Fruit fly (Drosophila melanogaster) whole organism, embryonic: ENCODE results near the gene lectin-21Cb.

Source experiments
- CG11247 ChIP-seq: fragments of 200-800 bp; sonication (Bioruptor generic); IDR thresholded peaks from 2 replicates; pipeline ENCODE4 v1.3.6; 2022; ENCODE audit warnings: missing biosample characterization, missing genetic modification characterization
- CG11504 ChIP-seq: fragments of 200-800 bp; sonication (Bioruptor generic); optimal IDR thresholded peaks from 3 replicates; lab custom pipeline; 2019; ENCODE audit warnings: missing biosample characterization, mild to moderate bottlenecking, missing genetic modification characterization, moderate library complexity
- CG13123 ChIP-seq: fragments of 200-800 bp; sonication (Bioruptor generic); optimal IDR thresholded peaks from 2 replicates; lab custom pipeline; 2016; ENCODE audit warnings: missing biosample characterization, missing genetic modification characterization
- CG13424 ChIP-seq: fragments of 200-800 bp; sonication (Bioruptor generic); optimal IDR thresholded peaks from 2 replicates; lab custom pipeline; 2019; ENCODE audit warnings: missing biosample characterization, mild to moderate bottlenecking, missing genetic modification characterization, moderate library complexity
- CG15011 ChIP-seq: fragments of 200-800 bp; sonication (Bioruptor generic); optimal IDR thresholded peaks from 3 replicates; lab custom pipeline; 2018; ENCODE audit warnings: missing biosample characterization, mild to moderate bottlenecking, missing genetic modification characterization
- CG16813 ChIP-seq: fragments of 200-800 bp; sonication (Bioruptor generic); IDR thresholded peaks from 3 replicates; pipeline ENCODE4 v1.3.6; 2022; ENCODE audit warnings: missing biosample characterization, missing genetic modification characterization; ENCODE audit not compliant: partially characterized antibody
- CG17361 ChIP-seq: fragments of 200-800 bp; sonication (Bioruptor generic); IDR thresholded peaks from 3 replicates; pipeline ENCODE4 v1.3.6; 2022; ENCODE audit warnings: missing biosample characterization, missing genetic modification characterization
- CG17385 ChIP-seq: fragments of 200-800 bp; sonication (Bioruptor generic); optimal IDR thresholded peaks from 3 replicates; lab custom pipeline; 2018; ENCODE audit warnings: missing biosample characterization, mild to moderate bottlenecking, missing genetic modification characterization
- CG18262 ChIP-seq: fragments of 200-800 bp; optimal IDR thresholded peaks from 3 replicates; lab custom pipeline; 2019; ENCODE audit warnings: missing biosample characterization, mild to moderate bottlenecking, missing genetic modification characterization, moderate library complexity
- CG2129 ChIP-seq: fragments of 200-800 bp; sonication (Bioruptor generic); IDR thresholded peaks from 2 replicates; pipeline ENCODE4 v1.3.6; 2022; ENCODE audit warnings: missing biosample characterization, missing genetic modification characterization; ENCODE audit not compliant: partially characterized antibody
- CG3065 ChIP-seq: fragments of 200-800 bp; sonication (Bioruptor generic); optimal IDR thresholded peaks from 2 replicates; lab custom pipeline; 2016; ENCODE audit warnings: missing biosample characterization, missing genetic modification characterization
- CG34422 ChIP-seq: fragments of 200-800 bp; sonication (Bioruptor generic); IDR thresholded peaks from 3 replicates; pipeline ENCODE4 v1.3.6; 2022; ENCODE audit warnings: missing biosample characterization, missing genetic modification characterization
- CG3847 ChIP-seq: fragments of 200-800 bp; sonication (Bioruptor generic); IDR thresholded peaks from 2 replicates; pipeline ENCODE4 v1.3.6; 2022; ENCODE audit warnings: missing biosample characterization, missing genetic modification characterization
- CG3995 ChIP-seq: fragments of 200-800 bp; sonication (Bioruptor generic); optimal IDR thresholded peaks from 3 replicates; lab custom pipeline; 2016; ENCODE audit warnings: missing biosample characterization, missing genetic modification characterization
- CG4404 ChIP-seq: fragments of 200-800 bp; sonication (Bioruptor generic); IDR thresholded peaks from 2 replicates; pipeline ENCODE4 v1.3.6; 2022; ENCODE audit warnings: missing biosample characterization, missing genetic modification characterization
- CG4730 ChIP-seq: fragments of 200-800 bp; sonication (Bioruptor generic); IDR thresholded peaks from 2 replicates; pipeline ENCODE4 v1.3.6; 2022; ENCODE audit warnings: missing biosample characterization, missing genetic modification characterization
- CG5180 ChIP-seq: fragments of 200-800 bp; sonication (Bioruptor generic); optimal IDR thresholded peaks from 3 replicates; lab custom pipeline; 2017; ENCODE audit warnings: missing biosample characterization, missing genetic modification characterization, mild to moderate bottlenecking, moderate library complexity, missing genetic modification reagents
- CG6813 ChIP-seq: fragments of 200-800 bp; sonication (Bioruptor generic); optimal IDR thresholded peaks from 2 replicates; lab custom pipeline; 2017; ENCODE audit warnings: missing biosample characterization, missing genetic modification characterization, mild to moderate bottlenecking, moderate library complexity, missing genetic modification reagents
- CG6854 ChIP-seq: fragments of 200-800 bp; sonication (Bioruptor generic); optimal IDR thresholded peaks from 3 replicates; lab custom pipeline; 2017; ENCODE audit warnings: missing biosample characterization, mild to moderate bottlenecking, missing genetic modification characterization
- CG8765 ChIP-seq: fragments of 200-800 bp; sonication (Bioruptor generic); IDR thresholded peaks from 2 replicates; pipeline ENCODE4 v1.3.6; 2022; ENCODE audit warnings: missing biosample characterization, missing genetic modification characterization
- Chrac-16 ChIP-seq: fragments of 200-800 bp; sonication (Bioruptor generic); optimal IDR thresholded peaks from 3 replicates; lab custom pipeline; 2016; ENCODE audit warnings: missing biosample characterization, missing genetic modification characterization
- Dip2 ChIP-seq: fragments of 200-800 bp; sonication (Bioruptor generic); IDR thresholded peaks from 2 replicates; pipeline ENCODE4 v1.3.6; 2022; ENCODE audit warnings: missing biosample characterization, missing genetic modification characterization
- Dip3 ChIP-seq: fragments of 200-800 bp; sonication (Bioruptor generic); optimal IDR thresholded peaks from 3 replicates; lab custom pipeline; 2016; ENCODE audit warnings: missing biosample characterization, missing genetic modification characterization
- E2f2 ChIP-seq: fragments of 200-800 bp; sonication (Bioruptor generic); IDR thresholded peaks from 2 replicates; pipeline ENCODE4 v1.3.6; 2022; ENCODE audit warnings: missing biosample characterization, missing genetic modification characterization
- H15 ChIP-seq: fragments of 200-800 bp; sonication (Bioruptor generic); IDR thresholded peaks from 3 replicates; pipeline ENCODE4 v1.3.6; 2022; ENCODE audit warnings: missing biosample characterization, missing genetic modification characterization
- HLHmδ ChIP-seq: fragments of 200-800 bp; sonication (Bioruptor generic); optimal IDR thresholded peaks from 2 replicates; lab custom pipeline; 2018; ENCODE audit warnings: missing biosample characterization, mild to moderate bottlenecking, missing genetic modification characterization, moderate library complexity
- Hr78 ChIP-seq, 2 experiments: fragments of 200-800 bp in 1 of 2; fragments of >200 bp in 1 of 2; sonication (Bioruptor generic) in 1 of 2; optimal IDR thresholded peaks; 2 replicates each; lab custom pipeline; 2017 to 2019; ENCODE audit warnings: missing biosample characterization in 2 of 2, missing genetic modification characterization in 2 of 2, mild to moderate bottlenecking in 1 of 2, moderate library complexity in 1 of 2
- Med ChIP-seq: fragments of 200-800 bp; sonication (Bioruptor generic); peaks from one replicate; lab custom pipeline; 2016; ENCODE audit warnings: missing biosample characterization, missing genetic modification characterization, mild to moderate bottlenecking, inconsistent platforms, moderate library complexity
- Meics ChIP-seq: fragments of 200-800 bp; sonication (Bioruptor generic); optimal IDR thresholded peaks from 2 replicates; lab custom pipeline; 2017; ENCODE audit warnings: missing biosample characterization, mild to moderate bottlenecking, missing genetic modification characterization
- Mrtf ChIP-seq: fragments of 200-800 bp; sonication (Bioruptor generic); IDR thresholded peaks from 3 replicates; pipeline ENCODE4 v1.3.6; 2022; ENCODE audit warnings: missing biosample characterization, missing genetic modification characterization
- Six4 ChIP-seq: fragments of 200-800 bp; sonication (Bioruptor generic); optimal IDR thresholded peaks from 2 replicates; lab custom pipeline; 2016; ENCODE audit warnings: missing biosample characterization, missing genetic modification characterization
- Spps ChIP-seq: fragments of 200-800 bp; sonication (Bioruptor generic); optimal IDR thresholded peaks from 2 replicates; lab custom pipeline; 2018; ENCODE audit warnings: missing biosample characterization, mild to moderate bottlenecking, missing genetic modification characterization
- Usf ChIP-seq: fragments of 200-800 bp; sonication (Bioruptor generic); optimal IDR thresholded peaks from 2 replicates; lab custom pipeline; 2017; ENCODE audit warnings: missing genotype, missing biosample characterization, missing genetic modification characterization
- Vsx1 ChIP-seq: fragments of 200-800 bp; sonication (Bioruptor generic); optimal IDR thresholded peaks from 2 replicates; lab custom pipeline; 2017; ENCODE audit warnings: missing biosample characterization, mild to moderate bottlenecking, missing genetic modification characterization, missing genetic modification reagents
- Xrp1 ChIP-seq: fragments of 200-800 bp; sonication (Bioruptor generic); IDR thresholded peaks from 2 replicates; pipeline ENCODE4 v1.3.6; 2022; ENCODE audit warnings: missing biosample characterization, missing genetic modification characterization
- disco-r ChIP-seq: fragments of 200-800 bp; sonication (Bioruptor generic); optimal IDR thresholded peaks from 2 replicates; lab custom pipeline; 2016; ENCODE audit warnings: missing biosample characterization, missing genetic modification characterization
- fd102C ChIP-seq: fragments of 200-800 bp; sonication (Bioruptor generic); optimal IDR thresholded peaks from 2 replicates; lab custom pipeline; 2018; ENCODE audit warnings: missing biosample characterization, mild to moderate bottlenecking, missing genetic modification characterization, moderate library complexity
- gcm ChIP-seq: fragments of 200-800 bp; sonication (Bioruptor generic); optimal IDR thresholded peaks from 2 replicates; lab custom pipeline; 2019; ENCODE audit warnings: missing biosample characterization, mild to moderate bottlenecking, missing genetic modification characterization, moderate library complexity
- grn ChIP-seq: fragments of 200-800 bp; sonication (Bioruptor generic); optimal IDR thresholded peaks from 3 replicates; lab custom pipeline; 2017; ENCODE audit warnings: missing biosample characterization, missing genetic modification characterization
- jing ChIP-seq: fragments of 200-800 bp; sonication (Bioruptor generic); optimal IDR thresholded peaks from 2 replicates; lab custom pipeline; 2018; ENCODE audit warnings: missing biosample characterization, mild to moderate bottlenecking, missing genetic modification characterization
- knrl ChIP-seq: fragments of 200-800 bp; sonication (Bioruptor generic); IDR thresholded peaks from 3 replicates; pipeline ENCODE4 v1.3.6; 2022; ENCODE audit warnings: missing biosample characterization, missing genetic modification characterization; ENCODE audit not compliant: partially characterized antibody
- lola ChIP-seq, 3 experiments: fragments of >200 bp in 2 of 3; fragments of 200-800 bp in 1 of 3; sonication (Bioruptor generic) in 1 of 3; optimal IDR thresholded peaks; 2 replicates each; lab custom pipeline; 2017 to 2019; ENCODE audit warnings: missing biosample characterization in 3 of 3, missing genetic modification characterization in 3 of 3, mild to moderate bottlenecking in 1 of 3, moderate library complexity in 1 of 3
- ro ChIP-seq: fragments of 200-800 bp; sonication (Bioruptor generic); IDR thresholded peaks from 2 replicates; pipeline ENCODE4 v1.3.6; 2022; ENCODE audit warnings: missing biosample characterization, missing genetic modification characterization
- run ChIP-seq: fragments of 200-800 bp; sonication (Bioruptor generic); optimal IDR thresholded peaks from 3 replicates; lab custom pipeline; 2018; ENCODE audit warnings: missing biosample characterization, mild to moderate bottlenecking, missing genetic modification characterization
- sc ChIP-seq, 3 experiments: fragments of >200 bp in 2 of 3; fragments of 200-800 bp in 1 of 3; sonication (Bioruptor generic) in 1 of 3; optimal IDR thresholded peaks; 2 replicates in 2 of 3; 3 replicates in 1 of 3; lab custom pipeline; 2017; ENCODE audit warnings: mild to moderate bottlenecking in 1 of 3, missing biosample characterization in 1 of 3, missing genetic modification characterization in 1 of 3, missing genetic modification reagents in 1 of 3
- so ChIP-seq: fragments of 200-800 bp; sonication (Bioruptor generic); IDR thresholded peaks from 3 replicates; pipeline ENCODE4 v1.3.6; 2022; ENCODE audit warnings: missing biosample characterization, missing genetic modification characterization
- sqz ChIP-seq: fragments of 200-800 bp; sonication (Bioruptor generic); optimal IDR thresholded peaks from 3 replicates; lab custom pipeline; 2018; ENCODE audit warnings: missing biosample characterization, mild to moderate bottlenecking, missing genetic modification characterization
- zf30C ChIP-seq: fragments of 200-800 bp; sonication (Bioruptor generic); optimal IDR thresholded peaks from 3 replicates; lab custom pipeline; 2018; ENCODE audit warnings: missing biosample characterization, mild to moderate bottlenecking, missing genetic modification characterization
- zfh1 ChIP-seq: fragments of 200-800 bp; sonication (Bioruptor generic); IDR thresholded peaks from 3 replicates; pipeline ENCODE4 v1.3.6; 2022; ENCODE audit warnings: missing biosample characterization, missing genetic modification characterization

lectin-21Cb gene

dm6 chr2L:574226-574625, 46.8 kb downstream of the lectin-21Cb start, which contains the start of the genes Ipk2 and cold (continued):
- TF ChIP-seq CG13424 (tag; lab: Kevin White, UChicago) (peak; percentile 81), CG11247 (GFP tag; lab: Robert Waterston, UW) (peak; percentile 64), Mrtf (GFP tag; lab: Robert Waterston, UW) (peak; percentile 63; the same call in 2 of the 3 replicates), CG3847 (GFP tag; lab: Robert Waterston, UW) (peak; percentile 93), Vsx1 (GFP tag; lab: Kevin White, UChicago) (no peak), CG3065 (GFP tag; lab: Kevin White, UChicago) (peak; percentile 68), Meics (GFP tag; lab: Kevin White, UChicago) (peak; percentile 83), gcm (no peak), CG17361 (GFP tag; lab: Robert Waterston, UW) (peak; percentile 87), E2f2 (GFP tag; lab: Robert Waterston, UW) (peak; percentile 78), Dip2 (GFP tag; lab: Robert Waterston, UW) (no peak), lola (GFP tag; optimal IDR thresholded peaks at IDR 0.05; lab: Kevin White, UChicago) (peak in 1 of 3 experiments; percentile 77), H15 (GFP tag; lab: Robert Waterston, UW) (peak; percentile 21; the same call in 1 of the 3 replicates), CG13123 (GFP tag; lab: Kevin White, UChicago) (peak; percentile 62), grn (GFP tag; lab: Kevin White, UChicago) (no peak), CG4730 (GFP tag; lab: Robert Waterston, UW) (peak; percentile 57), CG2129 (GFP tag; lab: Robert Waterston, UW) (no peak), CG8765 (GFP tag; lab: Robert Waterston, UW) (peak; percentile 64), Six4 (GFP tag; lab: Kevin White, UChicago) (peak; percentile 50), Hr78 (GFP tag; optimal IDR thresholded peaks at IDR 0.05; lab: Kevin White, UChicago) (no peak), Usf (peak; percentile 65), CG6813 (GFP tag; lab: Kevin White, UChicago) (peak; percentile 5), Med (GFP tag; lab: Kevin White, UChicago) (peak; percentile 97), ro (GFP tag; lab: Robert Waterston, UW) (no peak), CG15011 (GFP tag; lab: Kevin White, UChicago) (no peak), Dip3 (peak; percentile 84), zfh1 (GFP tag; lab: Robert Waterston, UW) (peak; percentile 59; the same call in 2 of the 3 replicates), zf30C (GFP tag; lab: Kevin White, UChicago) (no peak), disco-r (peak; percentile 52), HLHmδ (GFP tag; lab: Kevin White, UChicago) (no peak), Spps (tag; lab: Kevin White, UChicago) (peak; percentile 29), sc (optimal IDR thresholded peaks at IDR 0.05; lab: Kevin White, UChicago) (no peak), sc (GFP tag; optimal IDR thresholded peaks at IDR 0.05; lab: Kevin White, UChicago) (peak; percentile 42), sqz (no peak), CG17385 (GFP tag; lab: Kevin White, UChicago) (peak; percentile 76), CG34422 (GFP tag; lab: Robert Waterston, UW) (peak; percentile 51; the same call in 2 of the 3 replicates), knrl (peak; percentile 41; the same call in 1 of the 3 replicates), so (GFP tag; lab: Robert Waterston, UW) (no peak; the same call in 2 of the 3 replicates), CG5180 (GFP tag; lab: Kevin White, UChicago) (peak; percentile 27), fd102C (GFP tag; lab: Kevin White, UChicago) (peak; percentile 42), Chrac-16 (GFP tag; lab: Kevin White, UChicago) (peak; percentile 78), Xrp1 (GFP tag; lab: Robert Waterston, UW) (peak; percentile 80), CG18262 (tag; lab: Kevin White, UChicago) (peak; percentile 73), CG3995 (GFP tag; lab: Kevin White, UChicago) (peak; percentile 59), CG16813 (GFP tag; lab: Robert Waterston, UW) (peak; percentile 42; the same call in 1 of the 3 replicates), run (peak; percentile 39), jing (GFP tag; lab: Kevin White, UChicago) (peak; percentile 38), CG11504 (tag; lab: Kevin White, UChicago) (peak; percentile 92), CG4404 (GFP tag; lab: Robert Waterston, UW) (peak; percentile 80), CG6854 (GFP tag; lab: Kevin White, UChicago) (peak; percentile 62)
